Worm (Caenorhabditis elegans): ENCODE measurements around the gene mtm-9.
A peak's percentile ranks its signal among the peaks of the same experiment; 100 is the strongest.

Gene mtm-9

DNA sequence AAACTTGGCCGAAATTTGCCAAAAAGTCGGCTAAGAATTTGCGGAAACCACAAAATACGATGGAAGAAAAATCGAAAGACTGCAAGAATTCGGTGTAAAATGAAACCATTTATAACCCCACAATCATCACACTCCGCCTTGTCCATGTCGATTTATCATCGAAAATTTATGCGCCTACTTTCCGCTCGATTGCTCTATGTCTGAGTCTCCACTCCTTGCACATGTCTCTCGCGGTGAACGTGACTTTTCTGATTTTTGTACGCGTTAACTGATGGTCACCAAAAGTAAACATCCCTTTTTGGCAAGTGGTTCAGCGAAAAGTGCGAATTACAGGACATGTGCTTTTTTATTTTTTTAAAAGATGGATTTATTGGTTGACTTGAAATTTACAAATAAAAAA, 33.6 kb downstream of the mtm-9 start (continued):
- TF ChIP-seq dmd-9 (GFP tag; IDR thresholded peaks at IDR 0.05) (no peak), skn-1 (tag; optimal IDR thresholded peaks at IDR 0.05) (no peak), lin-1 (GFP tag; IDR thresholded peaks at IDR 0.05) (0 out of 2 replicates have a peak, but pooled peaks have one; percentile 38), zip-2 (tag; optimal IDR thresholded peaks at IDR 0.05) (no peak), pqm-1 (tag; optimal IDR thresholded peaks at IDR 0.05) (peak; percentile 52), sdz-12 (GFP tag; optimal IDR thresholded peaks at IDR 0.05) (no peak), jun-1 (tag; optimal IDR thresholded peaks at IDR 0.05) (no peak), F37D6.2 (tag; optimal IDR thresholded peaks at IDR 0.05) (no peak)

DNA sequence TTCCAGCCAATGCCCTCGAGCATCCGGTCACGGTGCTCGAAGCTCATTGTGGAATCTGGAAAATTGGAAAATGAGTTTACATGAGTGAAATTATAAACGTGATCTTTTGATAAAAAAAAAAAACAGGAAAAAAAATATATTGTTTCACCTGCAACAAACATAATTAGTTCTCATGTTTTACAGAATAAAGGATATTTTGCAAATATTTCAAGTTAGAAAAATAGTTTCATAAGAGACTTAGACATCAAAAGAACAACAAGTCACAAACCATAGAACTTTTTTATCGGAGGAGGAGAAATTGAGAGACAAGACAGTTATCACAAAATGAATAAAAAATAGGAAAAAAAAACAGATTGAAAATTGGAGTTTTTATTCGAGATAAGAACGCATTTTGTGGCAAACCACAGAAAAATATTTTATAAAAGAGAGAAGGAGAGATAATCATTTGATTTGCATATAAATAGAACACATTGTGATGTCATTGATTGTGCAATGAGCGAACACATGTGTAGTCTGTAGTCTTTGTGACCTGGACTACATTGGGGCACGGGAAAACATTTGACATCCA, 40.9 kb downstream of the mtm-9 start, which contains the start of gene R08F11.1:
Gene R08F11.1, minus strand, starts transcription at position 51 of the 568 bp plus-strand sequence.
- TF ChIP-seq Y5F2A.4 (GFP tag; optimal IDR thresholded peaks at IDR 0.05), result no peak
- no peak for TF ChIP-seq nhr-6 (tag; optimal IDR thresholded peaks at IDR 0.05)
- TF ChIP-seq lin-13 (GFP tag; optimal IDR thresholded peaks at IDR 0.05), result no peak
- TF ChIP-seq aly-2 (tag; optimal IDR thresholded peaks at IDR 0.05), result no peak
- no peak for TF ChIP-seq mep-1 (tag; optimal IDR thresholded peaks at IDR 0.05)
- TF ChIP-seq rbr-2 (tag; optimal IDR thresholded peaks at IDR 0.05), result no peak
- no peak for TF ChIP-seq mes-2 (tag; optimal IDR thresholded peaks at IDR 0.05; ENCODE audit: poor library complexity, severe bottlenecking)
- no peak for TF ChIP-seq ztf-11 (tag; optimal IDR thresholded peaks at IDR 0.05)
- no peak for TF ChIP-seq lin-15B (tag; optimal IDR thresholded peaks at IDR 0.05)
- no peak for TF ChIP-seq madf-5 (GFP tag; IDR thresholded peaks at IDR 0.05)
- TF ChIP-seq dve-1 (tag; optimal IDR thresholded peaks at IDR 0.05; ENCODE audit: insufficient read depth), result peak; percentile 76
- TF ChIP-seq spr-1 (tag; optimal IDR thresholded peaks at IDR 0.05), result no peak
- TF ChIP-seq nhr-77 (tag; optimal IDR thresholded peaks at IDR 0.05), result peak; percentile 90
- TF ChIP-seq lin-38 (GFP tag; IDR thresholded peaks at IDR 0.05), result no peak
- TF ChIP-seq nhr-237 (tag; optimal IDR thresholded peaks at IDR 0.05), result no peak
- no peak for TF ChIP-seq ctbp-1 (GFP tag; IDR thresholded peaks at IDR 0.05)
- no peak for TF ChIP-seq T26A8.4 (GFP tag; IDR thresholded peaks at IDR 0.05)
- no peak for TF ChIP-seq aha-1 (tag)
- TF ChIP-seq ZK546.5 (tag; optimal IDR thresholded peaks at IDR 0.05), result no peak
- no peak for TF ChIP-seq jun-1 (tag; optimal IDR thresholded peaks at IDR 0.05)
- TF ChIP-seq spr-3 (GFP tag; optimal IDR thresholded peaks at IDR 0.05), result no peak
- no peak for TF ChIP-seq lsy-2 (tag; optimal IDR thresholded peaks at IDR 0.05)
- TF ChIP-seq nhr-10 (tag; optimal IDR thresholded peaks at IDR 0.05), result no peak
- no peak for TF ChIP-seq saeg-2 (GFP tag; IDR thresholded peaks at IDR 0.05)
- TF ChIP-seq php-3 (GFP tag; IDR thresholded peaks at IDR 0.05), result no peak
- peak in 1 of 2 experiments; percentile 79 for TF ChIP-seq hif-1 (tag; optimal IDR thresholded peaks at IDR 0.05)
- no peak for TF ChIP-seq ceh-28 (tag; optimal IDR thresholded peaks at IDR 0.05)
- no peak for TF ChIP-seq D1046.2 (GFP tag; IDR thresholded peaks at IDR 0.05)
- TF ChIP-seq Y105C5A.15 (GFP tag; IDR thresholded peaks at IDR 0.05), result no peak
- no peak for TF ChIP-seq madf-9 (GFP tag; conservative IDR thresholded peaks at IDR 0.05)
- no peak for TF ChIP-seq lir-3 (tag; optimal IDR thresholded peaks at IDR 0.05)
- TF ChIP-seq pha-4 (GFP tag; IDR thresholded peaks at IDR 0.05), result no peak
- TF ChIP-seq pha-4 (tag; optimal IDR thresholded peaks at IDR 0.05), result no peak
- TF ChIP-seq skn-1 (tag; optimal IDR thresholded peaks at IDR 0.05), result no peak
- no peak for TF ChIP-seq zip-11 (GFP tag; IDR thresholded peaks at IDR 0.05)
- TF ChIP-seq nhr-111 (GFP tag; optimal IDR thresholded peaks at IDR 0.05), result no peak
- no peak for TF ChIP-seq lin-29 (GFP tag; IDR thresholded peaks at IDR 0.05)
- no peak for TF ChIP-seq daf-16 (GFP tag; optimal IDR thresholded peaks at IDR 0.05)
- peak; percentile 90 for TF ChIP-seq daf-16 (tag; optimal IDR thresholded peaks at IDR 0.05)
- TF ChIP-seq duxl-1 (tag; optimal IDR thresholded peaks at IDR 0.05; ENCODE audit: poor library complexity), result no peak
- TF ChIP-seq ceh-44 (GFP tag; IDR thresholded peaks at IDR 0.05), result no peak
- TF ChIP-seq snpc-4 (tag; optimal IDR thresholded peaks at IDR 0.05), result no peak
- TF ChIP-seq hlh-30 (tag; optimal IDR thresholded peaks at IDR 0.05; ENCODE audit: insufficient read depth), result peak; percentile 5
- no peak for TF ChIP-seq Y48G9A.11 (GFP tag; IDR thresholded peaks at IDR 0.05)
- TF ChIP-seq nhr-102 (tag; optimal IDR thresholded peaks at IDR 0.05), result peak; percentile 64
